Worm (Caenorhabditis elegans) whole organism, early embryonic: ENCODE measurements around the gene T04B2.8.

Source experiments
- B0310.2 ChIP-seq: sonication (generic microtip); optimal IDR thresholded peaks from 2 replicates; lab custom pipeline; 2016; ENCODE audit warnings: mild to moderate bottlenecking, missing genetic modification characterization, missing compliant biosample characterization
- F13C5.2 ChIP-seq: sonication (generic microtip); optimal IDR thresholded peaks from 2 replicates; lab custom pipeline; 2017; ENCODE audit warnings: mild to moderate bottlenecking, missing genetic modification characterization, inconsistent platforms, missing compliant biosample characterization
- aly-1 ChIP-seq: sonication (generic microtip); optimal IDR thresholded peaks from 2 replicates; lab custom pipeline; 2016; ENCODE audit warnings: missing genetic modification characterization, missing compliant biosample characterization
- ama-1 ChIP-seq: fragments of 150-350 bp; optimal IDR thresholded peaks from 2 replicates; lab custom pipeline; 2014
- ceh-36 ChIP-seq: sonication (generic microtip); optimal IDR thresholded peaks from 2 replicates; lab custom pipeline; 2016; ENCODE audit warnings: missing genetic modification characterization, inconsistent platforms, missing compliant biosample characterization
- flt-1 ChIP-seq: fragments of 200-800 bp; sonication (Bioruptor generic); IDR thresholded peaks from 2 replicates; pipeline ENCODE4 v1.3.6; 2022; ENCODE audit warnings: missing genetic modification characterization, missing compliant biosample characterization
- hmbx-1 ChIP-seq: sonication (generic microtip); optimal IDR thresholded peaks from 2 replicates; lab custom pipeline; 2016; ENCODE audit warnings: mild to moderate bottlenecking, missing genetic modification characterization, missing compliant biosample characterization
- hmg-4 ChIP-seq: fragments of 200-800 bp; sonication (Bioruptor generic); optimal IDR thresholded peaks from 2 replicates; lab custom pipeline; 2018; ENCODE audit warnings: mild to moderate bottlenecking, missing genetic modification characterization, missing compliant biosample characterization
- pes-1 ChIP-seq: fragments of 200-800 bp; sonication (Bioruptor generic); IDR thresholded peaks from 2 replicates; pipeline ENCODE4 v1.3.6; 2022; ENCODE audit warnings: missing genetic modification reagents, missing genetic modification characterization, missing compliant biosample characterization
- sea-1 ChIP-seq: fragments of 200-800 bp; sonication (Bioruptor generic); conservative IDR thresholded peaks from 2 replicates; pipeline ENCODE4 v1.3.6; 2022; ENCODE audit warnings: missing genetic modification characterization, missing compliant biosample characterization
- tbx-37 ChIP-seq: fragments of 200-800 bp; sonication (Bioruptor generic); conservative IDR thresholded peaks from 2 replicates; pipeline ENCODE4 v1.3.6; 2022; ENCODE audit warnings: missing genetic modification reagents, missing genetic modification characterization, missing compliant biosample characterization
- tra-4 ChIP-seq: sonication (generic microtip); optimal IDR thresholded peaks from 2 replicates; lab custom pipeline; 2017; ENCODE audit warnings: missing genetic modification characterization, missing compliant biosample characterization

- TF ChIP-seq ama-1, result no peak
- TF ChIP-seq B0310.2 (tag; lab: Kevin White, UChicago), result no peak
- no peak for TF ChIP-seq sea-1 (GFP tag; lab: Robert Waterston, UW)
- no peak for TF ChIP-seq ceh-36
- no peak for TF ChIP-seq flt-1
- no peak; the same call in 1 of the 2 replicates for TF ChIP-seq pes-1
- TF ChIP-seq hmg-4, result no peak
- no peak for TF ChIP-seq hmbx-1 (tag; lab: Kevin White, UChicago)
- peak; percentile 48 for TF ChIP-seq F13C5.2 (tag; lab: Kevin White, UChicago)
- no peak for TF ChIP-seq aly-1 (tag; lab: Kevin White, UChicago)
- TF ChIP-seq tbx-37 (GFP tag; lab: Robert Waterston, UW), result no peak
- TF ChIP-seq tra-4 (tag; lab: Kevin White, UChicago), result no peak
These were observed 34.6 kb upstream of the T04B2.8 start, which contains the start of the genes col-2 and ndc-80 for ce11 chrIV:10085401-10086187.
